Worm (Caenorhabditis elegans) whole organism, L1 larva: ENCODE measurements around the gene F14H3.6.

ENCODE experiments used
- C04F5.9 ChIP-seq: sonication (generic microtip); optimal IDR thresholded peaks from 2 replicates; lab custom pipeline; 2016; ENCODE audit warnings: missing genetic modification characterization, missing compliant biosample characterization
- C34B4.2 ChIP-seq: sonication (generic microtip); optimal IDR thresholded peaks from 2 replicates; lab custom pipeline; 2017; ENCODE audit warnings: mild to moderate bottlenecking, missing genetic modification characterization, missing compliant biosample characterization
- aha-1 ChIP-seq: fragments of 150-350 bp; optimal IDR thresholded peaks from 2 replicates; lab custom pipeline; 2014; ENCODE audit warnings: missing biosample characterization, missing genetic modification characterization
- alr-1 ChIP-seq: fragments of 200-800 bp; sonication (Bioruptor generic); optimal IDR thresholded peaks from 2 replicates; lab custom pipeline; 2018; ENCODE audit warnings: borderline replicate concordance, mild to moderate bottlenecking, missing genetic modification characterization, missing compliant biosample characterization
- blmp-1 ChIP-seq: fragments of 150-350 bp; optimal IDR thresholded peaks from 2 replicates; lab custom pipeline; 2014; ENCODE audit warnings: missing biosample characterization, missing genetic modification characterization
- ceh-63 ChIP-seq: fragments of 200-800 bp; sonication (Bioruptor generic); optimal IDR thresholded peaks from 2 replicates; lab custom pipeline; 2018; ENCODE audit warnings: mild to moderate bottlenecking, missing genetic modification characterization, missing compliant biosample characterization
- ceh-8 ChIP-seq: fragments of 200-800 bp; sonication (Bioruptor generic); optimal IDR thresholded peaks from 2 replicates; lab custom pipeline; 2018; ENCODE audit warnings: mild to moderate bottlenecking, missing genetic modification characterization, moderate library complexity, missing compliant biosample characterization
- ceh-82 ChIP-seq, 3 experiments: fragments of 150-350 bp in 1 of 3; sonication (generic microtip) in 2 of 3; optimal IDR thresholded peaks; 2 replicates each; lab custom pipeline; 2014 to 2017; ENCODE audit warnings: missing biosample characterization in 3 of 3, missing genetic modification characterization in 3 of 3
- dpl-1 ChIP-seq, 3 experiments: fragments of 150-350 bp in 2 of 3; sonication (generic microtip) in 1 of 3; optimal IDR thresholded peaks; 2 replicates each; lab custom pipeline; 2014 to 2017; ENCODE audit warnings: missing biosample characterization in 3 of 3, missing genetic modification characterization in 3 of 3, missing genetic modification reagents in 3 of 3
- dsc-1 ChIP-seq: sonication (generic microtip); optimal IDR thresholded peaks from 2 replicates; lab custom pipeline; 2016; ENCODE audit warnings: mild to moderate bottlenecking, missing genetic modification characterization, missing compliant biosample characterization
- efl-1 ChIP-seq, 4 experiments: fragments of 150-350 bp; optimal IDR thresholded peaks in 3 of 4; peaks in 1 of 4; 1 replicate in 1 of 4; 2 replicates in 3 of 4; lab custom pipeline; 2014; ENCODE audit warnings: missing biosample characterization in 2 of 4, missing genetic modification characterization in 2 of 4, missing genetic modification reagents in 2 of 4
- elt-2 ChIP-seq: sonication (generic microtip); optimal IDR thresholded peaks from 2 replicates; lab custom pipeline; 2016; ENCODE audit warnings: missing genetic modification characterization, mild to moderate bottlenecking, inconsistent platforms, missing compliant biosample characterization, missing genetic modification reagents
- fkh-8 ChIP-seq: sonication (generic microtip); optimal IDR thresholded peaks from 2 replicates; lab custom pipeline; 2016; ENCODE audit warnings: mild to moderate bottlenecking, missing genetic modification characterization, missing compliant biosample characterization
- grh-1 ChIP-seq: fragments of 200-800 bp; sonication (Bioruptor generic); IDR thresholded peaks from 2 replicates; pipeline ENCODE4 v1.3.6; 2022; ENCODE audit warnings: missing genetic modification reagents, missing genetic modification characterization, missing compliant biosample characterization
- hlh-17 ChIP-seq: fragments of 200-800 bp; sonication (Bioruptor generic); optimal IDR thresholded peaks from 2 replicates; lab custom pipeline; 2018; ENCODE audit warnings: missing genetic modification characterization, mild to moderate bottlenecking, missing compliant biosample characterization, moderate library complexity, borderline replicate concordance
- hpl-2 ChIP-seq: fragments of 150-350 bp; optimal IDR thresholded peaks from 2 replicates; lab custom pipeline; 2014; ENCODE audit warnings: missing biosample characterization, missing genetic modification reagents, missing genetic modification characterization
- irx-1 ChIP-seq: sonication (generic microtip); optimal IDR thresholded peaks from 2 replicates; lab custom pipeline; 2016; ENCODE audit warnings: missing genetic modification characterization, missing compliant biosample characterization
- lin-14 ChIP-seq: fragments of 200-800 bp; sonication (Bioruptor generic); optimal IDR thresholded peaks from 2 replicates; lab custom pipeline; 2018; ENCODE audit warnings: mild to moderate bottlenecking, missing genetic modification characterization, moderate library complexity, missing compliant biosample characterization
- lin-35 ChIP-seq, 2 experiments: fragments of 150-350 bp; optimal IDR thresholded peaks; 2 replicates each; lab custom pipeline; 2014; ENCODE audit warnings: missing biosample characterization in 2 of 2, missing genetic modification characterization in 2 of 2, missing genetic modification reagents in 2 of 2
- lsy-2 ChIP-seq, 2 experiments: fragments of 150-350 bp; optimal IDR thresholded peaks; 2 replicates each; lab custom pipeline; 2014; ENCODE audit warnings: missing biosample characterization in 2 of 2, missing genetic modification characterization in 2 of 2
- mab-9 ChIP-seq: fragments of 200-800 bp; sonication (Bioruptor generic); IDR thresholded peaks from 2 replicates; pipeline ENCODE4 v1.3.6; 2022; ENCODE audit warnings: missing genetic modification reagents, missing genetic modification characterization, missing compliant biosample characterization
- mep-1 ChIP-seq: fragments of 150-350 bp; optimal IDR thresholded peaks from 2 replicates; lab custom pipeline; 2014; ENCODE audit warnings: missing biosample characterization, missing genetic modification characterization
- nhr-11 ChIP-seq: fragments of 150-350 bp; optimal IDR thresholded peaks from 2 replicates; lab custom pipeline; 2014; ENCODE audit warnings: missing biosample characterization, missing genetic modification characterization
- nhr-19 ChIP-seq: fragments of 200-800 bp; sonication (Bioruptor generic); conservative IDR thresholded peaks from 2 replicates; pipeline ENCODE4 v1.3.6; 2022; ENCODE audit warnings: missing genetic modification characterization, missing compliant biosample characterization
- nhr-20 ChIP-seq: sonication (generic microtip); optimal IDR thresholded peaks from 2 replicates; lab custom pipeline; 2016; ENCODE audit warnings: mild to moderate bottlenecking, missing genetic modification characterization, missing compliant biosample characterization
- nhr-28 ChIP-seq: fragments of 150-350 bp; optimal IDR thresholded peaks from 2 replicates; lab custom pipeline; 2014; ENCODE audit warnings: missing biosample characterization, missing genetic modification characterization
- nhr-47 ChIP-seq: sonication (generic microtip); optimal IDR thresholded peaks from 2 replicates; lab custom pipeline; 2016; ENCODE audit warnings: mild to moderate bottlenecking, missing genetic modification characterization, moderate library complexity, missing compliant biosample characterization
- nhr-71 ChIP-seq: sonication (generic microtip); optimal IDR thresholded peaks from 2 replicates; lab custom pipeline; 2016; ENCODE audit warnings: mild to moderate bottlenecking, missing genetic modification characterization, moderate library complexity, missing compliant biosample characterization
- nhr-84 ChIP-seq: sonication (generic microtip); optimal IDR thresholded peaks from 2 replicates; lab custom pipeline; 2017; ENCODE audit warnings: missing biosample characterization, missing genetic modification characterization
- nhr-85 ChIP-seq: sonication (generic microtip); peaks from one replicate; lab custom pipeline; 2016; ENCODE audit warnings: missing genetic modification characterization, inconsistent platforms, missing compliant biosample characterization
- nhr-90 ChIP-seq: sonication (generic microtip); optimal IDR thresholded peaks from 2 replicates; lab custom pipeline; 2016; ENCODE audit warnings: mild to moderate bottlenecking, missing genetic modification characterization, missing compliant biosample characterization; ENCODE audit not compliant: poor library complexity
- pax-3 ChIP-seq: fragments of 200-800 bp; sonication (Bioruptor generic); optimal IDR thresholded peaks from 2 replicates; lab custom pipeline; 2018; ENCODE audit warnings: mild to moderate bottlenecking, missing genetic modification characterization, moderate library complexity, missing compliant biosample characterization
- pqm-1 ChIP-seq: sonication (generic microtip); optimal IDR thresholded peaks from 3 replicates; lab custom pipeline; 2017; ENCODE audit warnings: missing biosample characterization, missing genetic modification characterization
- rnt-1 ChIP-seq: sonication (generic microtip); optimal IDR thresholded peaks from 2 replicates; lab custom pipeline; 2016; ENCODE audit warnings: mild to moderate bottlenecking, missing genetic modification characterization, moderate library complexity, missing compliant biosample characterization
- snpc-4 ChIP-seq: fragments of 150-350 bp; optimal IDR thresholded peaks from 2 replicates; lab custom pipeline; 2014; ENCODE audit warnings: missing biosample characterization, missing genetic modification characterization
- tbx-2 ChIP-seq: sonication (generic microtip); optimal IDR thresholded peaks from 2 replicates; lab custom pipeline; 2016; ENCODE audit warnings: missing genetic modification characterization, missing compliant biosample characterization
- unc-30 ChIP-seq: sonication (generic microtip); optimal IDR thresholded peaks from 2 replicates; lab custom pipeline; 2017; ENCODE audit warnings: missing biosample characterization, missing genetic modification characterization
- xbp-1 ChIP-seq: sonication (generic microtip); optimal IDR thresholded peaks from 2 replicates; lab custom pipeline; 2016; ENCODE audit warnings: missing genetic modification characterization, missing compliant biosample characterization
- zip-4 ChIP-seq: fragments of 200-800 bp; sonication (Bioruptor generic); optimal IDR thresholded peaks from 2 replicates; lab custom pipeline; 2018; ENCODE audit warnings: mild to moderate bottlenecking, missing genetic modification characterization, moderate library complexity, missing compliant biosample characterization
- ztf-11 ChIP-seq, 2 experiments: sonication (generic microtip); optimal IDR thresholded peaks; 2 replicates each; lab custom pipeline; 2016 to 2017; ENCODE audit warnings: missing genetic modification characterization in 2 of 2, missing biosample characterization in 1 of 2, missing compliant biosample characterization in 1 of 2

F14H3.6 gene

ce11 chrV:16042743-16043014 is 16.0 kb downstream of the F14H3.6 start:
- TF ChIP-seq tbx-2 (tag; lab: Kevin White, UChicago) (no peak), dsc-1 (tag; lab: Kevin White, UChicago) (no peak), grh-1 (GFP tag; lab: Robert Waterston, UW) (no peak), mab-9 (no peak), C34B4.2 (tag; lab: Kevin White, UChicago) (no peak), elt-2 (tag; lab: Kevin White, UChicago) (no peak)

ce11 chrV:16041925-16042742 is 16.6 kb downstream of the F14H3.6 start, which contains the start of the genes his-2 and his-1:
Gene his-2, minus strand, starts transcription at chrV:16042283.
Gene his-1, plus strand, starts transcription at chrV:16042520.
- TF ChIP-seq ztf-11 (tag; optimal IDR thresholded peaks at IDR 0.05; lab: Kevin White, UChicago) (peak in 1 of 2 experiments; percentile 63), nhr-47 (tag; lab: Kevin White, UChicago) (peak; percentile 11), nhr-85 (peak; percentile 74), lin-14 (GFP tag; lab: Kevin White, UChicago) (peak; percentile 11)
- TF ChIP-seq, all 84 proteins: peak for 4; not testable (repeated sequence) for 80

ce11 chrV:16041412-16041811 is 17.3 kb downstream of the F14H3.6 start:
- TF ChIP-seq aha-1 (tag; lab: Kevin White, UChicago) (no peak), nhr-47 (tag; lab: Kevin White, UChicago) (no peak), rnt-1 (tag; lab: Kevin White, UChicago) (no peak), nhr-85 (peak; percentile 80), snpc-4 (tag; lab: Kevin White, UChicago) (no peak), alr-1 (tag; lab: Kevin White, UChicago) (no peak), ceh-63 (no peak), nhr-20 (tag; lab: Kevin White, UChicago) (no peak), nhr-71 (tag; lab: Kevin White, UChicago) (peak; percentile 23), zip-4 (GFP tag; lab: Kevin White, UChicago) (no peak), ceh-8 (GFP tag; lab: Kevin White, UChicago) (no peak), lin-14 (GFP tag; lab: Kevin White, UChicago) (peak; percentile 3), nhr-19 (GFP tag; lab: Robert Waterston, UW) (no peak), nhr-84 (tag; lab: Kevin White, UChicago) (no peak), C04F5.9 (tag; lab: Kevin White, UChicago) (no peak), mep-1 (peak; percentile 1), pax-3 (tag; lab: Kevin White, UChicago) (no peak), xbp-1 (tag; lab: Kevin White, UChicago) (peak; percentile 23), lsy-2 (tag; optimal IDR thresholded peaks at IDR 0.05; lab: Kevin White, UChicago) (peak in 1 of 2 experiments; percentile 19), irx-1 (tag; lab: Kevin White, UChicago) (no peak), pqm-1 (tag; lab: Kevin White, UChicago) (no peak), dpl-1 (GFP tag; optimal IDR thresholded peaks at IDR 0.05; lab: Kevin White, UChicago) (peak; percentile 18 to 35 (median 19)), nhr-11 (tag; lab: Kevin White, UChicago) (no peak), nhr-28 (tag; lab: Kevin White, UChicago) (no peak), fkh-8 (no peak), hpl-2 (GFP tag; lab: Kevin White, UChicago) (no peak), blmp-1 (tag; lab: Kevin White, UChicago) (no peak), lin-35 (GFP tag; optimal IDR thresholded peaks at IDR 0.05; lab: Kevin White, UChicago) (no peak), unc-30 (no peak), efl-1 (optimal IDR thresholded peaks at IDR 0.05; lab: Kevin White, UChicago) (peak in 1 of 2 experiments; percentile 10), efl-1 (GFP tag; optimal IDR thresholded peaks at IDR 0.05 in 1 of 2; lab: Kevin White, UChicago) (no peak), hlh-17 (GFP tag; lab: Kevin White, UChicago) (no peak), nhr-90 (tag; lab: Kevin White, UChicago) (peak; percentile 2), ceh-82 (tag; optimal IDR thresholded peaks at IDR 0.05; lab: Kevin White, UChicago) (no peak)
- TF ChIP-seq, all 84 proteins: peak for 9
